Fruit fly (Drosophila melanogaster) Kc167 (cell line): ENCODE data around the gene Rsbp15.

Source experiments
- Myc ChIP-seq: fragments of >200 bp; optimal IDR thresholded peaks from 2 replicates; lab custom pipeline; 2017; ENCODE audit warnings: missing external identifiers
- Sin3A ChIP-seq: fragments of >200 bp; optimal IDR thresholded peaks from 2 replicates; lab custom pipeline; 2018; ENCODE audit warnings: missing external identifiers
- h ChIP-seq: fragments of >200 bp; optimal IDR thresholded peaks from 3 replicates; lab custom pipeline; 2018; ENCODE audit warnings: missing external identifiers
- insv ChIP-seq: fragments of >200 bp; optimal IDR thresholded peaks from 3 replicates; lab custom pipeline; 2018; ENCODE audit warnings: missing external identifiers
- psq ChIP-seq: fragments of >200 bp; optimal IDR thresholded peaks from 2 replicates; lab custom pipeline; 2017; ENCODE audit warnings: missing external identifiers
- ttk ChIP-seq: sonication (Bioruptor generic); optimal IDR thresholded peaks from 2 replicates; lab custom pipeline; 2017; ENCODE audit warnings: missing external identifiers

Rsbp15 gene

dm6 chr3R:12259013-12259412 is 36.8 kb downstream of the Rsbp15 start:
- no peak for TF ChIP-seq insv (lab: Kevin White, UChicago)
- no peak for TF ChIP-seq h (lab: Kevin White, UChicago)
- no peak for TF ChIP-seq Myc
- no peak for TF ChIP-seq psq (lab: Kevin White, UChicago)
- TF ChIP-seq ttk (lab: Kevin White, UChicago): no peak
- no peak for TF ChIP-seq Sin3A (lab: Kevin White, UChicago)

DNA sequence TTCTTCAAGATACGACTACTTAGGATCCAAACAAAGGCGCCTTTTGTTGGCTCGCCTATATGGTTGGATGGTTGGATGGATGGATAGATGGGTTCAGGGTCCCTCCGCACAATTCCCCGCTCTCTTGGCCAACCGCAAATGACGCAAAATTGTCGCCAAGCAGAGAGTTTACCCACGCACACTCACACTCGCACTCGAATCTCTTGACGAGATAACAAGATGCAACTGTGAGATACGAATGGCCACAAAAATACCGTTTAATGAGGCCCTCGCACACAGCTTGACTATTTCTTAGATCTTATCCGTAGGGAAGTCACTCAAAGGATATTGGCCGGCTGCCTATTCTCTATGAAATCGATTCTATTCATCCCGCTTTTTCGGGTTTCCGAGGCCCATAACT is 37.6 kb downstream of the Rsbp15 start:
- no peak for TF ChIP-seq ttk (lab: Kevin White, UChicago)
- no peak for TF ChIP-seq Myc
- no peak for TF ChIP-seq h (lab: Kevin White, UChicago)
- TF ChIP-seq psq (lab: Kevin White, UChicago): no peak
- no peak for TF ChIP-seq Sin3A (lab: Kevin White, UChicago)
- TF ChIP-seq insv (lab: Kevin White, UChicago): no peak

DNA sequence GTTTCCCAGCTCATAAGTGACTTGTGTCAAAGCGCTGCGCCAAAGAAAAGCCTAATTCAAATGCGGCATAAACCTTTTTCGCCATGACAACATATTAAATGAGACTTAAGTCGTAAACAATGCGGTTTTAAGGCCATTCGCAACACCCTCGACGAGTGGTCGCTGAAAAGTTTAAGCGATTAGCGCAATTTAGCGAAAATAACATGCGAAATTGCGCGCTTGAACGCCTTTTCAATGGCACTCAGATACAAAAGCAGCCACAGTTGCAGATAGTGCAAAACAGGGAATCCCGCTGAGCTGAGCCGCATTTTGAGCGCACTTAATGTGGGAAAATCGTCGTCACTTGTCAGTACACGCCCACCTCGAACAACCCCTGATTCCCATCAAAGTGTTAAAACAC is 38.5 kb downstream of the Rsbp15 start, which contains the start of gene CG44038:
TSS of gene CG44038 (plus strand) at position 301 of the 400 bp plus-strand sequence.
- TF ChIP-seq ttk (lab: Kevin White, UChicago): no peak
- TF ChIP-seq insv (lab: Kevin White, UChicago): no peak
- TF ChIP-seq psq (lab: Kevin White, UChicago): no peak
- TF ChIP-seq h (lab: Kevin White, UChicago): no peak
- no peak for TF ChIP-seq Myc
- no peak for TF ChIP-seq Sin3A (lab: Kevin White, UChicago)

DNA sequence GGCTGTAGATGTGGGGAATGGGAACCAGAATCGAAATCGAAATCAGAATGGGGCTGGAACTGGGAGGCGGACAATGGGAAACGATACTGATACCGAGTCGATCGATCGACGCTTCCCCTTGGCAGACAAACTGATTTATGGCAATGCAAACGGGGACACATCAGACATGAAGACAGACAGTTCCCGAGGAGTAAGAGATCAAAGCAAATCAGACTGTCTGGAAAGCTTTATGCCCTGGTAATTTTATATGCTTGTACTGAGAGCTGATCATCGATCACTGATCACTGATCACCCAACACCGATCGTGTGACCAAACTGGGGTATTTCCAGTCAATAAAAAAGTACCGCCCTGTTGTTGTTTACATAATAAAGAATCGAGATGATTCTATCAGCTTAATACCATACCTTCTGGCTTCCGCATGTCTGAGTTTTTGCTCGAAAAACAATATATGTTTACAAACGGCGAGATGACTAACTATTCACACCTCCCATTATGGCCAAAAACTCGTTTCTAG is 47.8 kb downstream of the Rsbp15 start:
- TF ChIP-seq ttk (lab: Kevin White, UChicago) (no peak), Sin3A (lab: Kevin White, UChicago) (no peak), psq (lab: Kevin White, UChicago) (no peak), Myc (no peak), h (lab: Kevin White, UChicago) (no peak), insv (lab: Kevin White, UChicago) (no peak)

DNA sequence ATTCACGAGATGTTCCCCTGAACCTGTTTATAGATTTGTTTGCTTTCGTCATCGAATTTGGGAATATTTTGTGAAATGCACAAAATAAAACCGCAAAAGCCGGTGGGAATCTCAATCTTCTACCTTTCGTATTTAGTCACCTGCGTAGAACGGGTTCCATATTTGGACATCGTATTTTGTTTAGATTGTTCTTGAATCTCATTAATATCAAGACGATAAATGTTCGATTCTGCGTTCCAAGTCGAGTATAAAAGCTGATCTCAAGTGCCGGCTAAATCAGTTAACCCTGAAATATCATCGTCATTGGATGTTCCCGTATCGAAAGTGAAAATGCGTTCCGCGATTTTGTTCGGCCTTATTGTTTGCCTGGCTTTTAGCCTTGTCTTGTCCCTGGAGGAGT is 48.4 kb downstream of the Rsbp15 start, which contains the start of gene CG17738:
TSS of gene CG17738 (plus strand) at position 301 of the 400 bp plus-strand sequence.
- TF ChIP-seq ttk (lab: Kevin White, UChicago) (no peak), h (lab: Kevin White, UChicago) (no peak), insv (lab: Kevin White, UChicago) (no peak), Sin3A (lab: Kevin White, UChicago) (no peak), psq (lab: Kevin White, UChicago) (no peak), Myc (no peak)

DNA sequence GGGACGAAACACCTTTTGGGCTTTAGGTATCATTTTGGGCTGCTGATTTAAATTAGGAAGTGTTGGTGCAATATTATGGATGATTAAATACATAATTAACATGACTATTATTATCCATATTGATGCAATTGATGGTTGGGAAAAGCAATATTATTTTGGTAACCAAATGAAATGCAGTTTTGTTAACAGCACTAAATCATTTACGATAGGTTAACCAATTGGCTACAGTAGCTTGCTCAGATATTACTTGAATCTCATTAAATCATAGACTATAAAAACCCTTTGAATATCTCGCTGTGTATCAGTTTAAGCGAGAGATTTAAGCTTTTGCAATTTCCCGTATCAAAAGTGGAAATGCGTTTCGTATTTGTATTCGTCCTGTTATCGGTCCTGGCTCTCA is 50.6 kb downstream of the Rsbp15 start, which contains the start of gene Sfp87B:
TSS of gene Sfp87B (plus strand) at position 301 of the 400 bp plus-strand sequence.
- TF ChIP-seq h (lab: Kevin White, UChicago) (no peak), ttk (lab: Kevin White, UChicago) (no peak), insv (lab: Kevin White, UChicago) (no peak), Sin3A (lab: Kevin White, UChicago) (no peak), Myc (no peak)
